Fruit fly (Drosophila melanogaster) whole organism, embryonic: ENCODE data around the gene dysf.

ENCODE experiments used
- Atf-2 ChIP-seq: fragments of 200-800 bp; sonication (Bioruptor generic); optimal IDR thresholded peaks from 2 replicates; lab custom pipeline; 2016; ENCODE audit warnings: missing biosample characterization, missing genetic modification characterization
- Atf6 ChIP-seq: fragments of 200-800 bp; sonication (Bioruptor generic); IDR thresholded peaks from 2 replicates; pipeline ENCODE4 v1.3.6; 2022; ENCODE audit warnings: missing biosample characterization, missing genetic modification characterization
- CG10321 ChIP-seq: fragments of 200-800 bp; sonication (Bioruptor generic); IDR thresholded peaks from 2 replicates; pipeline ENCODE4 v1.3.6; 2022; ENCODE audit warnings: missing biosample characterization, missing genetic modification characterization
- CG10431 ChIP-seq: fragments of 200-800 bp; sonication (Bioruptor generic); optimal IDR thresholded peaks from 3 replicates; lab custom pipeline; 2018; ENCODE audit warnings: missing biosample characterization, mild to moderate bottlenecking, missing genetic modification characterization
- CG10654 ChIP-seq: fragments of 200-800 bp; sonication (Bioruptor generic); optimal IDR thresholded peaks from 2 replicates; lab custom pipeline; 2016; ENCODE audit warnings: missing biosample characterization, missing genetic modification characterization
- CG11085 ChIP-seq: fragments of 200-800 bp; sonication (Bioruptor generic); IDR thresholded peaks from 2 replicates; pipeline ENCODE4 v1.3.6; 2022; ENCODE audit warnings: missing biosample characterization, missing genetic modification characterization
- CG12219 ChIP-seq: fragments of 200-800 bp; sonication (Bioruptor generic); optimal IDR thresholded peaks from 3 replicates; lab custom pipeline; 2018; ENCODE audit warnings: missing biosample characterization, mild to moderate bottlenecking, missing genetic modification characterization
- CG13894 ChIP-seq: fragments of 200-800 bp; sonication (Bioruptor generic); optimal IDR thresholded peaks from 3 replicates; lab custom pipeline; 2018; ENCODE audit warnings: missing biosample characterization, mild to moderate bottlenecking, missing genetic modification characterization, moderate library complexity
- CG14860 ChIP-seq: fragments of 200-800 bp; sonication (Bioruptor generic); IDR thresholded peaks from 3 replicates; pipeline ENCODE4 v1.3.6; 2022; ENCODE audit warnings: missing biosample characterization, missing genetic modification characterization; ENCODE audit not compliant: partially characterized antibody
- CG1529 ChIP-seq: fragments of 200-800 bp; sonication (Bioruptor generic); optimal IDR thresholded peaks from 3 replicates; lab custom pipeline; 2018; ENCODE audit warnings: missing biosample characterization, missing genetic modification characterization
- CG15514 ChIP-seq: fragments of 200-800 bp; sonication (Bioruptor generic); optimal IDR thresholded peaks from 3 replicates; lab custom pipeline; 2017; ENCODE audit warnings: missing biosample characterization, missing genetic modification characterization, mild to moderate bottlenecking, moderate library complexity, missing genetic modification reagents
- CG15601 ChIP-seq: fragments of 200-800 bp; sonication (Bioruptor generic); optimal IDR thresholded peaks from 3 replicates; lab custom pipeline; 2019; ENCODE audit warnings: missing biosample characterization, mild to moderate bottlenecking, missing genetic modification characterization, moderate library complexity
- CG18476 ChIP-seq: fragments of 200-800 bp; sonication (Bioruptor generic); optimal IDR thresholded peaks from 2 replicates; lab custom pipeline; 2016; ENCODE audit warnings: missing biosample characterization, mild to moderate bottlenecking, missing genetic modification characterization
- CG18619 ChIP-seq: fragments of 200-800 bp; sonication (Bioruptor generic); optimal IDR thresholded peaks from 3 replicates; lab custom pipeline; 2017; ENCODE audit warnings: missing biosample characterization, mild to moderate bottlenecking, missing genetic modification characterization
- CG2120 ChIP-seq: fragments of 200-800 bp; sonication (Bioruptor generic); optimal IDR thresholded peaks from 3 replicates; lab custom pipeline; 2016; ENCODE audit warnings: missing biosample characterization, missing genetic modification characterization
- CG2712 ChIP-seq: fragments of 200-800 bp; optimal IDR thresholded peaks from 3 replicates; lab custom pipeline; 2019; ENCODE audit warnings: missing biosample characterization, mild to moderate bottlenecking, missing genetic modification characterization, moderate library complexity
- CG2889 ChIP-seq: fragments of 200-800 bp; sonication (Bioruptor generic); IDR thresholded peaks from 3 replicates; pipeline ENCODE4 v1.3.6; 2022; ENCODE audit warnings: missing biosample characterization, missing genetic modification characterization
- CG32767 ChIP-seq: fragments of 200-800 bp; sonication (Bioruptor generic); IDR thresholded peaks from 2 replicates; pipeline ENCODE4 v1.3.6; 2022; ENCODE audit warnings: missing biosample characterization, missing genetic modification characterization
- CG32772 ChIP-seq: fragments of 200-800 bp; sonication (Bioruptor generic); IDR thresholded peaks from 2 replicates; pipeline ENCODE4 v1.3.6; 2022; ENCODE audit warnings: missing biosample characterization, missing genetic modification characterization
- CG3726 ChIP-seq: fragments of 200-800 bp; sonication (Bioruptor generic); IDR thresholded peaks from 3 replicates; pipeline ENCODE4, ENCODE4 v1.3.6; 2022; ENCODE audit warnings: missing biosample characterization, missing genetic modification characterization
- CG6683 ChIP-seq: fragments of 200-800 bp; sonication (Bioruptor generic); optimal IDR thresholded peaks from 2 replicates; lab custom pipeline; 2017; ENCODE audit warnings: missing biosample characterization, mild to moderate bottlenecking, missing genetic modification characterization, missing genetic modification reagents
- CG8290 ChIP-seq, 3 experiments: fragments of 200-800 bp; sonication (Bioruptor generic); optimal IDR thresholded peaks; 2 replicates each; lab custom pipeline; 2016 to 2019; ENCODE audit warnings: missing biosample characterization in 3 of 3, missing genetic modification characterization in 3 of 3, mild to moderate bottlenecking in 2 of 3, moderate library complexity in 1 of 3
- CG9797 ChIP-seq: fragments of 200-800 bp; sonication (Bioruptor generic); optimal IDR thresholded peaks from 3 replicates; lab custom pipeline; 2018; ENCODE audit warnings: missing biosample characterization, mild to moderate bottlenecking, missing genetic modification characterization
- Dp ChIP-seq: fragments of 200-800 bp; sonication (Bioruptor generic); optimal IDR thresholded peaks from 2 replicates; lab custom pipeline; 2018; ENCODE audit warnings: missing biosample characterization, mild to moderate bottlenecking, missing genetic modification characterization, moderate library complexity
- Gsc ChIP-seq: fragments of 200-800 bp; sonication (Bioruptor generic); IDR thresholded peaks from 2 replicates; pipeline ENCODE4 v1.3.6; 2022; ENCODE audit warnings: missing biosample characterization, missing genetic modification characterization
- HLH3B ChIP-seq: fragments of 200-800 bp; sonication (Bioruptor generic); IDR thresholded peaks from 2 replicates; pipeline ENCODE4 v1.3.6; 2022; ENCODE audit warnings: missing biosample characterization, missing genetic modification characterization
- HmgD ChIP-seq: fragments of 200-800 bp; sonication (Bioruptor generic); optimal IDR thresholded peaks from 3 replicates; lab custom pipeline; 2016; ENCODE audit warnings: missing biosample characterization, missing genetic modification characterization
- Hmr ChIP-seq: fragments of 200-800 bp; sonication (Bioruptor generic); optimal IDR thresholded peaks from 3 replicates; lab custom pipeline; 2017; ENCODE audit warnings: mild to moderate bottlenecking, missing biosample characterization, missing genetic modification reagents, missing genetic modification characterization
- Kr ChIP-seq: fragments of 200-800 bp; sonication (Bioruptor generic); optimal IDR thresholded peaks from 2 replicates; lab custom pipeline; 2017; ENCODE audit warnings: missing biosample characterization, mild to moderate bottlenecking, missing genetic modification characterization
- MESR4 ChIP-seq: fragments of 200-800 bp; sonication (Bioruptor generic); optimal IDR thresholded peaks from 2 replicates; lab custom pipeline; 2018; ENCODE audit warnings: missing biosample characterization, mild to moderate bottlenecking, missing genetic modification characterization, moderate library complexity
- Myb ChIP-seq: fragments of 200-800 bp; sonication (Bioruptor generic); optimal IDR thresholded peaks from 2 replicates; lab custom pipeline; 2016; ENCODE audit warnings: missing biosample characterization, missing genetic modification characterization
- NFAT ChIP-seq: fragments of 200-800 bp; sonication (Bioruptor generic); IDR thresholded peaks from 2 replicates; pipeline ENCODE4 v1.3.6; 2022; ENCODE audit warnings: missing biosample characterization, missing genetic modification characterization
- Neu2 ChIP-seq: fragments of 200-800 bp; sonication (Bioruptor generic); optimal IDR thresholded peaks from 3 replicates; lab custom pipeline; 2016; ENCODE audit warnings: missing biosample characterization, missing genetic modification characterization, borderline replicate concordance
- NfI ChIP-seq: fragments of 200-800 bp; sonication (Bioruptor generic); optimal IDR thresholded peaks from 3 replicates; lab custom pipeline; 2018; ENCODE audit warnings: missing biosample characterization, mild to moderate bottlenecking, missing genetic modification characterization, moderate library complexity
- Sox102F ChIP-seq: fragments of 200-800 bp; sonication (Bioruptor generic); optimal IDR thresholded peaks from 2 replicates; lab custom pipeline; 2018; ENCODE audit warnings: missing biosample characterization, mild to moderate bottlenecking, missing genetic modification characterization, moderate library complexity
- Sry-δ ChIP-seq: fragments of 200-800 bp; sonication (Bioruptor generic); optimal IDR thresholded peaks from 2 replicates; lab custom pipeline; 2016; ENCODE audit warnings: missing biosample characterization, missing genetic modification characterization
- Taf1 ChIP-seq: fragments of 200-800 bp; sonication (Bioruptor generic); IDR thresholded peaks from 2 replicates; pipeline ENCODE4 v1.3.6; 2022; ENCODE audit warnings: missing biosample characterization, missing genetic modification characterization
- ac ChIP-seq: fragments of 200-800 bp; sonication (Bioruptor generic); optimal IDR thresholded peaks from 3 replicates; lab custom pipeline; 2017; ENCODE audit warnings: missing biosample characterization, mild to moderate bottlenecking, missing genetic modification characterization
- amos ChIP-seq: fragments of 200-800 bp; sonication (Bioruptor generic); IDR thresholded peaks from 2 replicates; pipeline ENCODE4 v1.3.6; 2022; ENCODE audit warnings: missing biosample characterization, missing genetic modification characterization; ENCODE audit not compliant: partially characterized antibody
- bcd ChIP-seq: fragments of 200-800 bp; sonication (Bioruptor generic); optimal IDR thresholded peaks from 2 replicates; lab custom pipeline; 2017; ENCODE audit warnings: missing biosample characterization, mild to moderate bottlenecking, missing genetic modification characterization
- ewg ChIP-seq: fragments of 200-800 bp; sonication (Bioruptor generic); optimal IDR thresholded peaks from 3 replicates; lab custom pipeline; 2017; ENCODE audit warnings: mild to moderate bottlenecking, missing biosample characterization, missing genetic modification reagents, missing genetic modification characterization
- grn ChIP-seq: fragments of 200-800 bp; sonication (Bioruptor generic); optimal IDR thresholded peaks from 3 replicates; lab custom pipeline; 2017; ENCODE audit warnings: missing biosample characterization, missing genetic modification characterization
- ken ChIP-seq: fragments of 200-800 bp; sonication (Bioruptor generic); IDR thresholded peaks from 3 replicates; pipeline ENCODE4 v1.3.6; 2022; ENCODE audit warnings: missing biosample characterization, missing genetic modification characterization
- lbe ChIP-seq: fragments of 200-800 bp; sonication (Bioruptor generic); optimal IDR thresholded peaks from 2 replicates; lab custom pipeline; 2016; ENCODE audit warnings: missing biosample characterization, mild to moderate bottlenecking, missing genetic modification characterization
- lilli ChIP-seq: fragments of 200-800 bp; sonication (Bioruptor generic); optimal IDR thresholded peaks from 3 replicates; lab custom pipeline; 2016; ENCODE audit warnings: missing biosample characterization, missing genetic modification characterization
- rib ChIP-seq: fragments of 200-800 bp; sonication (Bioruptor generic); IDR thresholded peaks from 2 replicates; pipeline ENCODE4 v1.3.6; 2022; ENCODE audit warnings: missing biosample characterization, missing genetic modification characterization
- so ChIP-seq: fragments of 200-800 bp; sonication (Bioruptor generic); IDR thresholded peaks from 3 replicates; pipeline ENCODE4 v1.3.6; 2022; ENCODE audit warnings: missing biosample characterization, missing genetic modification characterization
- sr ChIP-seq: fragments of 200-800 bp; sonication (Bioruptor generic); IDR thresholded peaks from 3 replicates; pipeline ENCODE4 v1.3.6; 2022; ENCODE audit warnings: missing biosample characterization, missing genetic modification characterization
- tgo ChIP-seq: fragments of 200-800 bp; sonication (Bioruptor generic); IDR thresholded peaks from 3 replicates; pipeline ENCODE4 v1.3.6; 2022; ENCODE audit warnings: missing biosample characterization, missing genetic modification characterization
- twi ChIP-seq: fragments of 200-800 bp; optimal IDR thresholded peaks from 2 replicates; lab custom pipeline; 2019; ENCODE audit warnings: missing biosample characterization, mild to moderate bottlenecking, missing genetic modification characterization, moderate library complexity
- zf30C ChIP-seq: fragments of 200-800 bp; sonication (Bioruptor generic); optimal IDR thresholded peaks from 3 replicates; lab custom pipeline; 2018; ENCODE audit warnings: missing biosample characterization, mild to moderate bottlenecking, missing genetic modification characterization

The dysf gene

DNA sequence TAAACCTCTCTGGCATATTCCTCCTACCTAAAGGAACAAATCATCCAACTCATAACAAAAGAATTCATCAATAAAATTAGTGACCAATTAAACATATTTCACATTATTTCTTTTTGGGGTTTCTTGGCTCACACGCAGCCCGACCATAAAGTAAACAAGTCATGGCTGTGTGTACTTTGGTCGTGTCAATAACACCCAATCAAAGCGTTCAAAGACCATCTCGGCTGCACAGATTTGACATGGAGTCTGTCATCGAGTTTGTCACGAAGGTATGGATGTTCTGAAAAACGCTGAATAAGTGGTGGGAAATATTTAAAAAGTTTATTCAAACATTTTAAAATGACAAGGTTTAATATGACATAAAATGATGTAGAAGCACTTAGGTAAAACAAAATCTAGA is 32.1 kb upstream of the dysf start (continued):
- TF ChIP-seq Taf1 (GFP tag; lab: Robert Waterston, UW), result no peak
- TF ChIP-seq CG6683, result no peak
- TF ChIP-seq CG9797 (GFP tag; lab: Kevin White, UChicago), result no peak
- peak; percentile 60; the same call in 2 of the 3 replicates for TF ChIP-seq ken (GFP tag; lab: Robert Waterston, UW)
- TF ChIP-seq tgo (GFP tag; lab: Robert Waterston, UW), result peak; percentile 35; the same call in 1 of the 3 replicates
- TF ChIP-seq CG10654 (GFP tag; lab: Kevin White, UChicago), result peak; percentile 20
- peak; percentile 59; the same call in 1 of the 3 replicates for TF ChIP-seq so
- TF ChIP-seq amos, result no peak
- TF ChIP-seq Sry-δ (GFP tag; lab: Kevin White, UChicago), result no peak
- no peak for TF ChIP-seq Kr (GFP tag; lab: Kevin White, UChicago)
- TF ChIP-seq CG32772 (GFP tag; lab: Robert Waterston, UW), result no peak
- peak; percentile 42 for TF ChIP-seq NfI
- TF ChIP-seq Sox102F (GFP tag; lab: Kevin White, UChicago), result peak; percentile 46
- peak; percentile 40 for TF ChIP-seq bcd
- no peak for TF ChIP-seq CG13894
- no peak for TF ChIP-seq Atf-2
- TF ChIP-seq CG18619 (GFP tag; lab: Kevin White, UChicago), result peak; percentile 3
- no peak for TF ChIP-seq CG2120 (GFP tag; lab: Kevin White, UChicago)
- TF ChIP-seq Atf6, result peak; percentile 32
- TF ChIP-seq Neu2, result no peak
- TF ChIP-seq CG2889 (GFP tag; lab: Robert Waterston, UW), result no peak
- TF ChIP-seq HLH3B, result peak; percentile 48; the same call in 1 of the 2 replicates
- TF ChIP-seq Myb (GFP tag; lab: Kevin White, UChicago), result no peak
- no peak for TF ChIP-seq Dp (GFP tag; lab: Kevin White, UChicago)
- no peak for TF ChIP-seq ac
- TF ChIP-seq HmgD, result no peak
- TF ChIP-seq CG18476, result no peak
- TF ChIP-seq zf30C (GFP tag; lab: Kevin White, UChicago), result no peak
- TF ChIP-seq sr (GFP tag; lab: Robert Waterston, UW), result peak; percentile 54; the same call in 1 of the 3 replicates
- peak; percentile 4 for TF ChIP-seq grn (GFP tag; lab: Kevin White, UChicago)
- no peak for TF ChIP-seq twi (tag; lab: Kevin White, UChicago)
- no peak for TF ChIP-seq CG11085 (GFP tag; lab: Robert Waterston, UW)
- peak; percentile 47 for TF ChIP-seq Hmr
- TF ChIP-seq lilli (GFP tag; lab: Kevin White, UChicago), result no peak
- no peak for TF ChIP-seq CG10321
- peak; percentile 10 for TF ChIP-seq CG10431 (GFP tag; lab: Kevin White, UChicago)
- TF ChIP-seq CG12219, result peak; percentile 40
- TF ChIP-seq rib (GFP tag; lab: Robert Waterston, UW), result no peak
- 0 out of 3 replicates have a peak, but pooled peaks have one; percentile 6 for TF ChIP-seq CG3726 (GFP tag; lab: Robert Waterston, UW)
- TF ChIP-seq MESR4 (GFP tag; lab: Kevin White, UChicago), result no peak
- no peak for TF ChIP-seq CG14860 (GFP tag; lab: Robert Waterston, UW)
- peak; percentile 29; the same call in 1 of the 2 replicates for TF ChIP-seq CG32767 (GFP tag; lab: Robert Waterston, UW)
- no peak for TF ChIP-seq lbe
- TF ChIP-seq CG1529 (GFP tag; lab: Kevin White, UChicago), result peak; percentile 41
- TF ChIP-seq Gsc (GFP tag; lab: Robert Waterston, UW), result no peak
- TF ChIP-seq CG8290 (GFP tag; optimal IDR thresholded peaks at IDR 0.05; lab: Kevin White, UChicago), result no peak
- TF ChIP-seq CG8290 (tag; optimal IDR thresholded peaks at IDR 0.05; lab: Kevin White, UChicago), result peak in 1 of 2 experiments; percentile 70
- peak; percentile 31 for TF ChIP-seq CG15514
- peak; percentile 54 for TF ChIP-seq CG15601 (tag; lab: Kevin White, UChicago)
- TF ChIP-seq CG2712 (tag; lab: Kevin White, UChicago), result peak; percentile 19
- TF ChIP-seq NFAT, result no peak
- peak; percentile 16 for TF ChIP-seq ewg
